Worm (Caenorhabditis elegans) whole organism, early embryonic: ENCODE measurements around the gene F17C11.4.

Experiments used
- B0310.2 ChIP-seq: sonication (generic microtip); optimal IDR thresholded peaks from 2 replicates; lab custom pipeline; 2016; ENCODE audit warnings: mild to moderate bottlenecking, missing genetic modification characterization, missing compliant biosample characterization
- F13C5.2 ChIP-seq: sonication (generic microtip); optimal IDR thresholded peaks from 2 replicates; lab custom pipeline; 2017; ENCODE audit warnings: mild to moderate bottlenecking, missing genetic modification characterization, inconsistent platforms, missing compliant biosample characterization
- aly-1 ChIP-seq: sonication (generic microtip); optimal IDR thresholded peaks from 2 replicates; lab custom pipeline; 2016; ENCODE audit warnings: missing genetic modification characterization, missing compliant biosample characterization
- ama-1 ChIP-seq: fragments of 150-350 bp; optimal IDR thresholded peaks from 2 replicates; lab custom pipeline; 2014
- ceh-13 ChIP-seq: fragments of 200-800 bp; sonication (Bioruptor generic); optimal IDR thresholded peaks from 2 replicates; lab custom pipeline; 2018; ENCODE audit warnings: mild to moderate bottlenecking, missing genetic modification characterization, missing compliant biosample characterization
- ceh-36 ChIP-seq: sonication (generic microtip); optimal IDR thresholded peaks from 2 replicates; lab custom pipeline; 2016; ENCODE audit warnings: missing genetic modification characterization, inconsistent platforms, missing compliant biosample characterization
- ets-7 ChIP-seq: sonication (generic microtip); optimal IDR thresholded peaks from 2 replicates; lab custom pipeline; 2016; ENCODE audit warnings: missing genotype, missing genetic modification characterization, missing compliant biosample characterization
- flt-1 ChIP-seq: fragments of 200-800 bp; sonication (Bioruptor generic); IDR thresholded peaks from 2 replicates; pipeline ENCODE4 v1.3.6; 2022; ENCODE audit warnings: missing genetic modification characterization, missing compliant biosample characterization
- hmbx-1 ChIP-seq: sonication (generic microtip); optimal IDR thresholded peaks from 2 replicates; lab custom pipeline; 2016; ENCODE audit warnings: mild to moderate bottlenecking, missing genetic modification characterization, missing compliant biosample characterization
- sea-1 ChIP-seq: fragments of 200-800 bp; sonication (Bioruptor generic); conservative IDR thresholded peaks from 2 replicates; pipeline ENCODE4 v1.3.6; 2022; ENCODE audit warnings: missing genetic modification characterization, missing compliant biosample characterization
- tbx-11 ChIP-seq: fragments of 200-800 bp; sonication (Bioruptor generic); IDR thresholded peaks from 2 replicates; pipeline ENCODE4 v1.3.6; 2022; ENCODE audit warnings: missing genetic modification characterization, missing compliant biosample characterization
- tbx-37 ChIP-seq: fragments of 200-800 bp; sonication (Bioruptor generic); conservative IDR thresholded peaks from 2 replicates; pipeline ENCODE4 v1.3.6; 2022; ENCODE audit warnings: missing genetic modification reagents, missing genetic modification characterization, missing compliant biosample characterization
- tra-4 ChIP-seq: sonication (generic microtip); optimal IDR thresholded peaks from 2 replicates; lab custom pipeline; 2017; ENCODE audit warnings: missing genetic modification characterization, missing compliant biosample characterization

ce11 chrV:10958322-10958900 is 6.8 kb downstream of the F17C11.4 start, which contains the start of gene pigt-1:
- TF ChIP-seq ama-1 (lab: Kevin White, UChicago): peak; percentile 37
- no peak for TF ChIP-seq ceh-13 (GFP tag; lab: Kevin White, UChicago)
- no peak for TF ChIP-seq tra-4 (tag; lab: Kevin White, UChicago)
- no peak for TF ChIP-seq tbx-11 (GFP tag; lab: Robert Waterston, UW)
- TF ChIP-seq ceh-36 (tag; lab: Kevin White, UChicago): no peak
- TF ChIP-seq aly-1 (tag; lab: Kevin White, UChicago): no peak
- no peak for TF ChIP-seq flt-1 (GFP tag; lab: Robert Waterston, UW)
- TF ChIP-seq hmbx-1 (tag; lab: Kevin White, UChicago): no peak
- no peak for TF ChIP-seq ets-7
- no peak for TF ChIP-seq sea-1 (GFP tag; lab: Robert Waterston, UW)
- no peak for TF ChIP-seq B0310.2 (tag; lab: Kevin White, UChicago)
- no peak for TF ChIP-seq F13C5.2 (tag; lab: Kevin White, UChicago)
- TF ChIP-seq tbx-37 (GFP tag; lab: Robert Waterston, UW): no peak
